Worm (Caenorhabditis elegans): ENCODE data around the gene F57F4.2.

DNA sequence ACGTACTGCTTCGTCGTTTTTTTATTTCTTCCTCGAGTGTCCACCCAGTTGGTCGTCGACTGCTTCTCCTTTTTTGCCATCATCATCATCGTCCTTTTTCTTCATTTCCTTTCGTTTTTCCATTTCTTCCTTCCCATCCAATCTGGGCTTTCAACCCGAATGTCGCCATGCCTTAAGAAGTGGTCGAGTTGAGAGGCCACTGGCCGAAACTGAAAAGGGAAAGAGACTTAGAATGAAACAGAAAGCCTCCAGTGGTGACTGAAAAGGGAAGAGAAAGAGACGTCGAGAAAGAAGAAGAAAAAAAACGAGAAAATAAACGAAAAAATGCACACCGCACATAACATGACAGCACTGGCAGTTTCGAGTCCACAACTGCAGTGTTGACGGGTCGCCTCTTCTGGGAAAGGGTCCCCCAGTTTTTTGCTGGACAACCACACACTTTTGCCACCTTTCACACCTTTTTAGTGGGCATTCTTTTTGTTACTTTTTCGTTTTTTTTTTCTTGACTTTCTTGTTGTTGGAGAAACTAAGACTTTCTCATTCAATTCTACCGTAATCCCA lies 48.4 kb downstream of the F57F4.2 start:
- TF ChIP-seq ceh-82 (tag; optimal IDR thresholded peaks at IDR 0.05) (no peak), nhr-25 (tag; optimal IDR thresholded peaks at IDR 0.05; ENCODE audit: borderline replicate concordance, insufficient read depth) (no peak), lin-39 (tag; optimal IDR thresholded peaks at IDR 0.05) (no peak), nhr-11 (tag; optimal IDR thresholded peaks at IDR 0.05) (no peak), unc-39 (tag; optimal IDR thresholded peaks at IDR 0.05) (no peak), T20F7.1 (GFP tag; optimal IDR thresholded peaks at IDR 0.05) (no peak), snpc-4 (tag; optimal IDR thresholded peaks at IDR 0.05) (no peak), aly-2 (tag; optimal IDR thresholded peaks at IDR 0.05) (no peak), fos-1 (tag; optimal IDR thresholded peaks at IDR 0.05) (no peak), ZK546.5 (tag; optimal IDR thresholded peaks at IDR 0.05) (no peak), nhr-6 (tag; optimal IDR thresholded peaks at IDR 0.05) (no peak), madf-5 (GFP tag; IDR thresholded peaks at IDR 0.05) (no peak), dmd-9 (GFP tag; IDR thresholded peaks at IDR 0.05) (no peak)

Measured in whole organism, L4 larva.